Fruit fly (Drosophila melanogaster): Measurements from ENCODE around the gene Lint-1.

Gene Lint-1

DNA sequence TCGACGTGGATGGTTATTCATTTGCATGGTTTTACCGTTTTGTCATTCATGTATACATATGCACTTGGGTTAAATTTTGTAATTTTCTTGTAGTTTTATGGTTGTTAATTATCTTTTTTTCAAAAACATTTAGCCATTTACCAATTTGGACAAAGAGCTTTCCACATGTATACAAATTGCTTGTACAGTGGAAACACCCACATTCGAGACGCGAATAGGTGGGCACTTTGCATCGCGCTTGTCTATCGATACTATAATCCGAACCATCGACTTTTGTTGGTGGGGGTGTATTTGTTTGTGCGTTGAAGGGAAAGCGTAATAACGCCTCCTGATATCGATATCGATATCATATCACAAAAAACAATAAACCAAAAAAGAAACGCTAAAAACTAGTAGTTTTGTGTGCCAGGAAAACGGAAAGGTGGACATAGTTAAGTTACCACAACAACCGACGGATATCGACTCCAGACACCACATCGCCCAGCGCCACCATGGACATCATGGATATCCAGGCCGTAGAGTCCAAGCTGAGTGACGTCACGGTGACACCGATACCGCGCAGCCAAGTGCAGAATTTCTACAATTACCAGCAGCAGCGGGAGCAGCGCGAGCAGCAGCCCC is 11.4 kb upstream of the Lint-1 start, which contains the start of gene CDK2AP1 (continued):
- TF ChIP-seq Vsx1 (GFP tag; optimal IDR thresholded peaks at IDR 0.05) (no peak), CG1792 (GFP tag; optimal IDR thresholded peaks at IDR 0.05) (no peak), Fer3 (tag; optimal IDR thresholded peaks at IDR 0.05) (no peak), gsb (GFP tag; IDR thresholded peaks at IDR 0.05) (no peak), fu2 (GFP tag; optimal IDR thresholded peaks at IDR 0.05) (peak; percentile 26), CG14014 (GFP tag; IDR thresholded peaks at IDR 0.05) (0 out of 2 replicates have a peak, but pooled peaks have one; percentile 17), CG7745 (tag; optimal IDR thresholded peaks at IDR 0.05) (no peak), CG18262 (tag; optimal IDR thresholded peaks at IDR 0.05) (peak; percentile 9), exex (tag; optimal IDR thresholded peaks at IDR 0.05) (no peak), CG14710 (tag; optimal IDR thresholded peaks at IDR 0.05) (peak; percentile 66), trem (tag; optimal IDR thresholded peaks at IDR 0.05) (peak; percentile 44), toy (GFP tag; IDR thresholded peaks at IDR 0.05) (no peak), ind (GFP tag; optimal IDR thresholded peaks at IDR 0.05) (peak; percentile 18), HLH54F (GFP tag; optimal IDR thresholded peaks at IDR 0.05) (peak; percentile 42), Asciz (GFP tag; optimal IDR thresholded peaks at IDR 0.05) (no peak), PHDP (tag; optimal IDR thresholded peaks at IDR 0.05) (peak; percentile 6), Sry-δ (GFP tag; optimal IDR thresholded peaks at IDR 0.05) (peak; percentile 81), CG7556 (GFP tag; optimal IDR thresholded peaks at IDR 0.05) (no peak), CG16863 (GFP tag; optimal IDR thresholded peaks at IDR 0.05) (peak; percentile 12), CG3163 (GFP tag; optimal IDR thresholded peaks at IDR 0.05) (peak; percentile 22), CG17829 (tag; optimal IDR thresholded peaks at IDR 0.05) (peak; percentile 32), Sin3A (optimal IDR thresholded peaks at IDR 0.05) (peak; percentile 19), CG7357 (GFP tag; IDR thresholded peaks at IDR 0.05) (peak; percentile 98), zen2 (GFP tag; IDR thresholded peaks at IDR 0.05; ENCODE audit: partially characterized antibody) (peak; percentile 61), Abd-B (GFP tag; optimal IDR thresholded peaks at IDR 0.05) (peak; percentile 35), CG11696 (GFP tag; IDR thresholded peaks at IDR 0.05) (no peak), Dip3 (GFP tag; optimal IDR thresholded peaks at IDR 0.05) (no peak), CG11247 (GFP tag; IDR thresholded peaks at IDR 0.05) (no peak), sob (GFP tag; IDR thresholded peaks at IDR 0.05) (peak; percentile 27; the same call in 1 of the 2 replicates), Hsf (GFP tag; optimal IDR thresholded peaks at IDR 0.05) (peak; percentile 35), CG14050 (GFP tag; IDR thresholded peaks at IDR 0.05) (no peak), Hmr (GFP tag; optimal IDR thresholded peaks at IDR 0.05) (peak; percentile 10), az2 (GFP tag; optimal IDR thresholded peaks at IDR 0.05) (peak; percentile 16), B-H2 (GFP tag; optimal IDR thresholded peaks at IDR 0.05) (peak; percentile 11), CHES-1-like (GFP tag; optimal IDR thresholded peaks at IDR 0.05) (peak; percentile 13), phol (tag; optimal IDR thresholded peaks at IDR 0.05) (peak; percentile 37), scrt (GFP tag; optimal IDR thresholded peaks at IDR 0.05) (no peak), Lim3 (GFP tag; IDR thresholded peaks at IDR 0.05) (no peak), ranshi (GFP tag; IDR thresholded peaks at IDR 0.05) (0 out of 2 replicates have a peak, but pooled peaks have one; percentile 29), Ada2b (GFP tag; IDR thresholded peaks at IDR 0.05) (no peak), CG9797 (GFP tag; optimal IDR thresholded peaks at IDR 0.05) (no peak), br (optimal IDR thresholded peaks at IDR 0.05) (no peak), ken (GFP tag; IDR thresholded peaks at IDR 0.05) (0 out of 3 replicates have a peak, but pooled peaks have one; percentile 10), tup (GFP tag; optimal IDR thresholded peaks at IDR 0.05) (no peak), CG1647 (GFP tag; optimal IDR thresholded peaks at IDR 0.05) (no peak), Opbp (GFP tag; IDR thresholded peaks at IDR 0.05; ENCODE audit: partially characterized antibody) (peak; percentile 74), NC2β (GFP tag; optimal IDR thresholded peaks at IDR 0.05) (peak; percentile 18), Antp (GFP tag; optimal IDR thresholded peaks at IDR 0.05) (peak; percentile 36), mld (GFP tag; IDR thresholded peaks at IDR 0.05; ENCODE audit: partially characterized antibody) (peak; percentile 70), nmo (GFP tag; optimal IDR thresholded peaks at IDR 0.05) (peak; percentile 36), YL-1 (GFP tag; optimal IDR thresholded peaks at IDR 0.05) (peak; percentile 14)

All from whole organism, embryonic.